Fruit fly (Drosophila melanogaster): ENCODE measurements around the gene CG32591.

Gene CG32591

dm6 chrX:14923277-14924019 is 5.3 kb downstream of the CG32591 start, which contains the start of gene CG9503 (continued):
- TF ChIP-seq CG4730 (GFP tag; IDR thresholded peaks at IDR 0.05) (no peak), sim (GFP tag; IDR thresholded peaks at IDR 0.05) (no peak), wdn (GFP tag; IDR thresholded peaks at IDR 0.05) (no peak), hth (optimal IDR thresholded peaks at IDR 0.05) (no peak), CG3838 (GFP tag; optimal IDR thresholded peaks at IDR 0.05) (no peak), CG6765 (GFP tag; optimal IDR thresholded peaks at IDR 0.05) (no peak), CG3163 (GFP tag; optimal IDR thresholded peaks at IDR 0.05) (no peak), CG31441 (GFP tag; IDR thresholded peaks at IDR 0.05) (no peak), C15 (GFP tag; IDR thresholded peaks at IDR 0.05) (no peak), MESR4 (GFP tag; optimal IDR thresholded peaks at IDR 0.05) (no peak), CG11695 (GFP tag; IDR thresholded peaks at IDR 0.05) (no peak), Dad (GFP tag; optimal IDR thresholded peaks at IDR 0.05) (no peak), unpg (GFP tag; optimal IDR thresholded peaks at IDR 0.05) (no peak), schlank (tag; optimal IDR thresholded peaks at IDR 0.05) (no peak), GATAe (GFP tag; conservative IDR thresholded peaks at IDR 0.05) (no peak), Trl (optimal IDR thresholded peaks at IDR 0.05) (peak in 1 of 2 experiments; percentile 50), Trl (GFP tag; optimal IDR thresholded peaks at IDR 0.05) (no peak), slou (GFP tag; optimal IDR thresholded peaks at IDR 0.05) (no peak), kni (GFP tag; optimal IDR thresholded peaks at IDR 0.05) (peak; percentile 60), CG10321 (GFP tag; IDR thresholded peaks at IDR 0.05) (no peak), cwo (GFP tag; optimal IDR thresholded peaks at IDR 0.05) (no peak), CG34422 (GFP tag; IDR thresholded peaks at IDR 0.05) (no peak), CTCF (GFP tag; optimal IDR thresholded peaks at IDR 0.05) (peak; percentile 21), emc (GFP tag; optimal IDR thresholded peaks at IDR 0.05) (no peak), CG13287 (GFP tag; IDR thresholded peaks at IDR 0.05; ENCODE audit: partially characterized antibody) (no peak), tin (GFP tag; optimal IDR thresholded peaks at IDR 0.05) (no peak), wek (GFP tag; optimal IDR thresholded peaks at IDR 0.05) (no peak), luna (GFP tag; optimal IDR thresholded peaks at IDR 0.05) (no peak), croc (GFP tag; conservative IDR thresholded peaks at IDR 0.05) (no peak)

- TF ChIP-seq CG7987 (GFP tag; optimal IDR thresholded peaks at IDR 0.05) = no peak
- no peak for TF ChIP-seq Asciz (GFP tag; optimal IDR thresholded peaks at IDR 0.05)
- peak; percentile 26 for TF ChIP-seq gem (tag; optimal IDR thresholded peaks at IDR 0.05)
- no peak for TF ChIP-seq pros (GFP tag; optimal IDR thresholded peaks at IDR 0.05)
- TF ChIP-seq sisA (GFP tag; IDR thresholded peaks at IDR 0.05) = no peak
- no peak for TF ChIP-seq CG10267 (tag; optimal IDR thresholded peaks at IDR 0.05)
- peak; percentile 75 for TF ChIP-seq sens (GFP tag)
- TF ChIP-seq CG2712 (tag; optimal IDR thresholded peaks at IDR 0.05) = peak; percentile 18
- TF ChIP-seq gfzf (GFP tag; optimal IDR thresholded peaks at IDR 0.05) = no peak
- TF ChIP-seq Hey (tag; optimal IDR thresholded peaks at IDR 0.05) = no peak
- no peak for TF ChIP-seq exex (tag; optimal IDR thresholded peaks at IDR 0.05)
- no peak for TF ChIP-seq MTF-1 (GFP tag; optimal IDR thresholded peaks at IDR 0.05; ENCODE audit: borderline replicate concordance)
- TF ChIP-seq Fer1 (GFP tag; optimal IDR thresholded peaks at IDR 0.05) = no peak
- peak in 1 of 2 experiments; percentile 37 for TF ChIP-seq eve (GFP tag; optimal IDR thresholded peaks at IDR 0.05)
- no peak for TF ChIP-seq ATbp (GFP tag; optimal IDR thresholded peaks at IDR 0.05)
- no peak for TF ChIP-seq wek (GFP tag; optimal IDR thresholded peaks at IDR 0.05)
- no peak for TF ChIP-seq z (GFP tag; IDR thresholded peaks at IDR 0.05)
- no peak for TF ChIP-seq tin (GFP tag; optimal IDR thresholded peaks at IDR 0.05)
- peak; percentile 31 for TF ChIP-seq Sox102F (GFP tag; optimal IDR thresholded peaks at IDR 0.05)
- no peak for TF ChIP-seq fru (optimal IDR thresholded peaks at IDR 0.05)
- TF ChIP-seq HLH4C (GFP tag; IDR thresholded peaks at IDR 0.05; ENCODE audit: partially characterized antibody) = no peak
- TF ChIP-seq CG31365 (tag; optimal IDR thresholded peaks at IDR 0.05) = no peak
- TF ChIP-seq CG17328 (GFP tag; IDR thresholded peaks at IDR 0.05) = no peak
Observed at dm6 chrX:14922396-14923276, 6.1 kb downstream of the CG32591 start.
